Fruit fly (Drosophila melanogaster) whole organism, embryonic: ENCODE results near the gene CG4291.

Experiments
- Aef1 ChIP-seq: fragments of 200-800 bp; sonication (Bioruptor generic); IDR thresholded peaks from 3 replicates; pipeline ENCODE4 v1.3.6; 2022; ENCODE audit warnings: missing biosample characterization, missing genetic modification characterization
- Bgb ChIP-seq: fragments of 200-800 bp; sonication (Bioruptor generic); IDR thresholded peaks from 2 replicates; pipeline ENCODE4 v1.3.6; 2022; ENCODE audit warnings: missing biosample characterization, missing genetic modification characterization; ENCODE audit not compliant: partially characterized antibody
- CG11456 ChIP-seq: fragments of 200-800 bp; sonication (Bioruptor generic); IDR thresholded peaks from 3 replicates; pipeline ENCODE4 v1.3.6; 2022; ENCODE audit warnings: missing biosample characterization, missing genetic modification characterization
- CG13296 ChIP-seq: fragments of 200-800 bp; sonication (Bioruptor generic); optimal IDR thresholded peaks from 3 replicates; lab custom pipeline; 2018; ENCODE audit warnings: missing biosample characterization, mild to moderate bottlenecking, missing genetic modification characterization
- CG13624 ChIP-seq: fragments of 200-800 bp; sonication (Bioruptor generic); optimal IDR thresholded peaks from 2 replicates; lab custom pipeline; 2016; ENCODE audit warnings: missing biosample characterization, missing genetic modification characterization
- CG17186 ChIP-seq: fragments of 200-800 bp; sonication (Bioruptor generic); optimal IDR thresholded peaks from 3 replicates; lab custom pipeline; 2017; ENCODE audit warnings: missing biosample characterization, missing genetic modification reagents, missing genetic modification characterization
- CG18764 ChIP-seq: fragments of 200-800 bp; sonication (Bioruptor generic); optimal IDR thresholded peaks from 3 replicates; lab custom pipeline; 2016; ENCODE audit warnings: missing biosample characterization, missing genetic modification characterization
- CG31224 ChIP-seq: fragments of 200-800 bp; sonication (Bioruptor generic); IDR thresholded peaks from 2 replicates; pipeline ENCODE4 v1.3.6; 2022; ENCODE audit warnings: missing biosample characterization, missing genetic modification characterization
- CG3163 ChIP-seq: fragments of 200-800 bp; sonication (Bioruptor generic); optimal IDR thresholded peaks from 3 replicates; lab custom pipeline; 2016; ENCODE audit warnings: missing biosample characterization, missing genetic modification characterization
- CG3281 ChIP-seq: fragments of 200-800 bp; sonication (Bioruptor generic); optimal IDR thresholded peaks from 3 replicates; lab custom pipeline; 2017; ENCODE audit warnings: missing biosample characterization, mild to moderate bottlenecking, missing genetic modification characterization
- CG34224 ChIP-seq: fragments of 200-800 bp; sonication (Bioruptor generic); IDR thresholded peaks from 3 replicates; pipeline ENCODE4 v1.3.6; 2022; ENCODE audit warnings: missing biosample characterization, missing genetic modification characterization; ENCODE audit not compliant: partially characterized antibody
- CG3726 ChIP-seq: fragments of 200-800 bp; sonication (Bioruptor generic); IDR thresholded peaks from 3 replicates; pipeline ENCODE4, ENCODE4 v1.3.6; 2022; ENCODE audit warnings: missing biosample characterization, missing genetic modification characterization
- CG3838 ChIP-seq: fragments of 200-800 bp; sonication (Bioruptor generic); optimal IDR thresholded peaks from 3 replicates; lab custom pipeline; 2016; ENCODE audit warnings: missing biosample characterization, missing genetic modification characterization
- CG42726 ChIP-seq: fragments of 200-800 bp; sonication (Bioruptor generic); IDR thresholded peaks from 2 replicates; pipeline ENCODE4 v1.3.6; 2022; ENCODE audit warnings: missing biosample characterization, missing genetic modification characterization; ENCODE audit not compliant: partially characterized antibody
- CG43689 ChIP-seq: fragments of 200-800 bp; sonication (Bioruptor generic); IDR thresholded peaks from 2 replicates; pipeline ENCODE4 v1.3.6; 2022; ENCODE audit warnings: missing biosample characterization, missing genetic modification characterization
- CG6654 ChIP-seq: fragments of 200-800 bp; sonication (Bioruptor generic); optimal IDR thresholded peaks from 2 replicates; lab custom pipeline; 2017; ENCODE audit warnings: missing biosample characterization, mild to moderate bottlenecking, missing genetic modification characterization
- CG6765 ChIP-seq: fragments of 200-800 bp; sonication (Bioruptor generic); optimal IDR thresholded peaks from 3 replicates; lab custom pipeline; 2017; ENCODE audit warnings: missing biosample characterization, mild to moderate bottlenecking, missing genetic modification characterization
- CG8944 ChIP-seq: fragments of 200-800 bp; sonication (Bioruptor generic); optimal IDR thresholded peaks from 3 replicates; lab custom pipeline; 2016; ENCODE audit warnings: missing biosample characterization, missing genetic modification characterization
- CG9215 ChIP-seq: fragments of 200-800 bp; sonication (Bioruptor generic); IDR thresholded peaks from 2 replicates; pipeline ENCODE4 v1.3.6; 2022; ENCODE audit warnings: missing biosample characterization, missing genetic modification characterization
- CG9437 ChIP-seq: fragments of 200-800 bp; sonication (Bioruptor generic); optimal IDR thresholded peaks from 2 replicates; lab custom pipeline; 2018; ENCODE audit warnings: missing biosample characterization, mild to moderate bottlenecking, missing genetic modification characterization
- CG9797 ChIP-seq: fragments of 200-800 bp; sonication (Bioruptor generic); optimal IDR thresholded peaks from 3 replicates; lab custom pipeline; 2018; ENCODE audit warnings: missing biosample characterization, mild to moderate bottlenecking, missing genetic modification characterization
- Dek ChIP-seq: fragments of 200-800 bp; sonication (Bioruptor generic); optimal IDR thresholded peaks from 3 replicates; lab custom pipeline; 2019; ENCODE audit warnings: missing biosample characterization, mild to moderate bottlenecking, missing genetic modification characterization, moderate library complexity
- Dll ChIP-seq: fragments of 200-800 bp; sonication (Bioruptor generic); IDR thresholded peaks from 4 replicates; pipeline ENCODE4 v1.3.6; 2022; ENCODE audit warnings: missing biosample characterization, missing genetic modification characterization; ENCODE audit not compliant: partially characterized antibody
- Eip74EF ChIP-seq, 2 experiments: fragments of 200-800 bp in 1 of 2; fragments of >200 bp in 1 of 2; sonication (Bioruptor generic) in 1 of 2; optimal IDR thresholded peaks; 2 replicates each; lab custom pipeline; 2017 to 2019; ENCODE audit warnings: missing biosample characterization in 2 of 2, missing genetic modification characterization in 2 of 2, mild to moderate bottlenecking in 1 of 2, moderate library complexity in 1 of 2
- Fer3 ChIP-seq: fragments of 200-800 bp; sonication (Bioruptor generic); optimal IDR thresholded peaks from 2 replicates; lab custom pipeline; 2018; ENCODE audit warnings: missing biosample characterization, mild to moderate bottlenecking, missing genetic modification characterization, moderate library complexity
- H15 ChIP-seq: fragments of 200-800 bp; sonication (Bioruptor generic); IDR thresholded peaks from 3 replicates; pipeline ENCODE4 v1.3.6; 2022; ENCODE audit warnings: missing biosample characterization, missing genetic modification characterization
- HLH4C ChIP-seq: fragments of 200-800 bp; sonication (Bioruptor generic); IDR thresholded peaks from 3 replicates; pipeline ENCODE4 v1.3.6; 2022; ENCODE audit warnings: missing biosample characterization, missing genetic modification characterization; ENCODE audit not compliant: partially characterized antibody
- Meics ChIP-seq: fragments of 200-800 bp; sonication (Bioruptor generic); optimal IDR thresholded peaks from 2 replicates; lab custom pipeline; 2017; ENCODE audit warnings: missing biosample characterization, mild to moderate bottlenecking, missing genetic modification characterization
- NfI ChIP-seq: fragments of 200-800 bp; sonication (Bioruptor generic); optimal IDR thresholded peaks from 3 replicates; lab custom pipeline; 2018; ENCODE audit warnings: missing biosample characterization, mild to moderate bottlenecking, missing genetic modification characterization, moderate library complexity
- Ssrp ChIP-seq: fragments of 200-800 bp; sonication (Bioruptor generic); optimal IDR thresholded peaks from 2 replicates; lab custom pipeline; 2018; ENCODE audit warnings: missing biosample characterization, mild to moderate bottlenecking, missing genetic modification characterization, moderate library complexity
- bigmax ChIP-seq: fragments of 200-800 bp; sonication (Bioruptor generic); optimal IDR thresholded peaks from 2 replicates; lab custom pipeline; 2018; ENCODE audit warnings: missing biosample characterization, mild to moderate bottlenecking, missing genetic modification characterization
- chinmo ChIP-seq: fragments of 200-800 bp; sonication (Bioruptor generic); IDR thresholded peaks from 4 replicates; pipeline ENCODE4 v1.3.6; 2022; ENCODE audit warnings: missing biosample characterization, missing genetic modification characterization; ENCODE audit not compliant: partially characterized antibody
- chn ChIP-seq: fragments of 200-800 bp; sonication (Bioruptor generic); optimal IDR thresholded peaks from 2 replicates; lab custom pipeline; 2016; ENCODE audit warnings: missing biosample characterization, missing genetic modification characterization
- dimm ChIP-seq: fragments of 200-800 bp; sonication (Bioruptor generic); IDR thresholded peaks from 2 replicates; pipeline ENCODE4 v1.3.6; 2022; ENCODE audit warnings: missing biosample characterization, missing genetic modification characterization
- disco-r ChIP-seq: fragments of 200-800 bp; sonication (Bioruptor generic); optimal IDR thresholded peaks from 2 replicates; lab custom pipeline; 2016; ENCODE audit warnings: missing biosample characterization, missing genetic modification characterization
- dm ChIP-seq: fragments of 200-800 bp; sonication (Bioruptor generic); optimal IDR thresholded peaks from 3 replicates; lab custom pipeline; 2016; ENCODE audit warnings: missing biosample characterization, missing genetic modification characterization
- esg ChIP-seq: fragments of 200-800 bp; sonication (Bioruptor generic); conservative IDR thresholded peaks from 2 replicates; pipeline ENCODE4 v1.3.6; 2022; ENCODE audit warnings: missing biosample characterization, missing genetic modification characterization
- fd64A ChIP-seq: fragments of 200-800 bp; sonication (Bioruptor generic); optimal IDR thresholded peaks from 3 replicates; lab custom pipeline; 2018; ENCODE audit warnings: missing biosample characterization, mild to moderate bottlenecking, missing genetic modification characterization
- gem ChIP-seq: fragments of 200-800 bp; sonication (Bioruptor generic); optimal IDR thresholded peaks from 2 replicates; lab custom pipeline; 2019; ENCODE audit warnings: missing biosample characterization, mild to moderate bottlenecking, missing genetic modification characterization, moderate library complexity
- gsb ChIP-seq: fragments of 200-800 bp; sonication (Bioruptor generic); IDR thresholded peaks from 2 replicates; pipeline ENCODE4 v1.3.6; 2022; ENCODE audit warnings: missing biosample characterization, missing genetic modification characterization
- nom ChIP-seq: fragments of 200-800 bp; sonication (Bioruptor generic); optimal IDR thresholded peaks from 2 replicates; lab custom pipeline; 2017; ENCODE audit warnings: missing biosample characterization, missing genetic modification characterization, mild to moderate bottlenecking, moderate library complexity, missing genetic modification reagents
- pan ChIP-seq, 4 experiments: fragments of >200 bp in 3 of 4; fragments of 200-800 bp in 1 of 4; sonication (Bioruptor generic) in 1 of 4; optimal IDR thresholded peaks in 3 of 4; IDR thresholded peaks in 1 of 4; 2 replicates each; pipeline versions ENCODE4 v1.3.6 to Lab custom; 2017 to 2022; ENCODE audit warnings: missing biosample characterization in 2 of 4, missing genetic modification characterization in 2 of 4, mixed read lengths in 1 of 4
- phol ChIP-seq: fragments of 200-800 bp; sonication (Bioruptor generic); optimal IDR thresholded peaks from 3 replicates; lab custom pipeline; 2018; ENCODE audit warnings: missing biosample characterization, mild to moderate bottlenecking, missing genetic modification characterization, moderate library complexity
- psq ChIP-seq: fragments of 200-800 bp; sonication (Bioruptor generic); optimal IDR thresholded peaks from 2 replicates; lab custom pipeline; 2017; ENCODE audit warnings: missing biosample characterization, missing genetic modification characterization
- salm ChIP-seq: fragments of 200-800 bp; sonication (Bioruptor generic); optimal IDR thresholded peaks from 2 replicates; lab custom pipeline; 2018; ENCODE audit warnings: missing biosample characterization, mild to moderate bottlenecking, missing genetic modification characterization
- sc ChIP-seq, 3 experiments: fragments of >200 bp in 2 of 3; fragments of 200-800 bp in 1 of 3; sonication (Bioruptor generic) in 1 of 3; optimal IDR thresholded peaks; 2 replicates in 2 of 3; 3 replicates in 1 of 3; lab custom pipeline; 2017; ENCODE audit warnings: mild to moderate bottlenecking in 1 of 3, missing biosample characterization in 1 of 3, missing genetic modification characterization in 1 of 3, missing genetic modification reagents in 1 of 3
- tin ChIP-seq: fragments of 200-800 bp; sonication (Bioruptor generic); optimal IDR thresholded peaks from 3 replicates; lab custom pipeline; 2016; ENCODE audit warnings: missing biosample characterization, missing genetic modification characterization
- tna ChIP-seq: fragments of 200-800 bp; sonication (Bioruptor generic); IDR thresholded peaks from 2 replicates; pipeline ENCODE4 v1.3.6; 2022; ENCODE audit warnings: missing biosample characterization, missing genetic modification characterization; ENCODE audit not compliant: partially characterized antibody
- z ChIP-seq: fragments of 200-800 bp; sonication (Bioruptor generic); IDR thresholded peaks from 3 replicates; pipeline ENCODE4 v1.3.6; 2022; ENCODE audit warnings: missing biosample characterization, missing genetic modification characterization
- zfh1 ChIP-seq: fragments of 200-800 bp; sonication (Bioruptor generic); IDR thresholded peaks from 3 replicates; pipeline ENCODE4 v1.3.6; 2022; ENCODE audit warnings: missing biosample characterization, missing genetic modification characterization

The CG4291 gene

DNA sequence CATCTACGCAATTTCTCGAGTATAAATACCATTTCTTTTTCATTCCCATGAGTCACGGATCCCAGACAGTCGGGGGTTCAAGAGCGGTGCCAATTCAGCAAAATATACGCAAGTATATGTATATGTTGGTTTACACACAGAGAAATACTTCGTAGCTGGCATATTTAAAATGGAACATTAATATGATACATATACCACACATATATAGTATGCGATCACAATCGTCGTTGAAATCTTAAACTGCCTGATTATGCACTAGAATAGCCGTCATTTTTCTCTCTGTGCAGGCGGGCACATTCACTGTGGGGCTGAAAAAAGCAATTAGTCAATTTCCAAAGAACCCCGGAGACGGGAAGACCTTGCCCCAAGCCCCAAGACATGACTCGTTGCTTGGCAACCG is 10.8 kb downstream of the CG4291 start (continued):
- peak; percentile 65 for TF ChIP-seq CG8944
- peak; percentile 29 for TF ChIP-seq dm
- TF ChIP-seq CG3163: no peak
- peak; percentile 16 for TF ChIP-seq CG9437 (GFP tag; lab: Kevin White, UChicago)
- peak; percentile 84 for TF ChIP-seq esg (GFP tag; lab: Robert Waterston, UW)
- TF ChIP-seq CG9215 (GFP tag; lab: Robert Waterston, UW): peak; percentile 80
- peak; percentile 78 for TF ChIP-seq gem (tag; lab: Kevin White, UChicago)
- TF ChIP-seq CG11456 (GFP tag; lab: Robert Waterston, UW): peak; percentile 85
- peak; percentile 70 for TF ChIP-seq NfI (GFP tag; lab: Kevin White, UChicago)
- 0 out of 3 replicates have a peak, but pooled peaks have one; percentile 43 for TF ChIP-seq z (GFP tag; lab: Robert Waterston, UW)
- TF ChIP-seq CG42726: no peak
- peak; percentile 71; the same call in 1 of the 2 replicates for TF ChIP-seq gsb (GFP tag; lab: Robert Waterston, UW)
- no peak for TF ChIP-seq tna (GFP tag; lab: Robert Waterston, UW)
- no peak for TF ChIP-seq psq (GFP tag; lab: Kevin White, UChicago)
- no peak for TF ChIP-seq sc (optimal IDR thresholded peaks at IDR 0.05; lab: Kevin White, UChicago)
- TF ChIP-seq sc (GFP tag; optimal IDR thresholded peaks at IDR 0.05; lab: Kevin White, UChicago): no peak
- peak; percentile 76 for TF ChIP-seq zfh1 (GFP tag; lab: Robert Waterston, UW)
- peak; percentile 14 for TF ChIP-seq fd64A (GFP tag; lab: Kevin White, UChicago)
- TF ChIP-seq CG3838 (GFP tag; lab: Kevin White, UChicago): peak; percentile 51
- TF ChIP-seq dimm (GFP tag; lab: Robert Waterston, UW): peak; percentile 44; the same call in 1 of the 2 replicates
- TF ChIP-seq CG43689 (GFP tag; lab: Robert Waterston, UW): peak; percentile 48; the same call in 1 of the 2 replicates
- TF ChIP-seq CG6654 (GFP tag; lab: Kevin White, UChicago): peak; percentile 39
- TF ChIP-seq CG6765 (GFP tag; lab: Kevin White, UChicago): peak; percentile 44
- no peak for TF ChIP-seq salm
- TF ChIP-seq Dll: no peak
- TF ChIP-seq CG9797 (GFP tag; lab: Kevin White, UChicago): no peak
- TF ChIP-seq H15: peak; percentile 74; the same call in 2 of the 3 replicates
- TF ChIP-seq CG3726 (GFP tag; lab: Robert Waterston, UW): no peak
- TF ChIP-seq CG13624 (GFP tag; lab: Kevin White, UChicago): peak; percentile 60
- TF ChIP-seq CG3281 (GFP tag; lab: Kevin White, UChicago): peak; percentile 83
- TF ChIP-seq CG17186 (GFP tag; lab: Kevin White, UChicago): no peak
- peak; percentile 68 for TF ChIP-seq Dek
- peak; percentile 82 for TF ChIP-seq Meics (GFP tag; lab: Kevin White, UChicago)
- TF ChIP-seq Fer3 (tag; lab: Kevin White, UChicago): peak; percentile 80
- TF ChIP-seq Bgb (GFP tag; lab: Robert Waterston, UW): no peak
- TF ChIP-seq HLH4C: no peak
- peak; percentile 63 for TF ChIP-seq chn

DNA sequence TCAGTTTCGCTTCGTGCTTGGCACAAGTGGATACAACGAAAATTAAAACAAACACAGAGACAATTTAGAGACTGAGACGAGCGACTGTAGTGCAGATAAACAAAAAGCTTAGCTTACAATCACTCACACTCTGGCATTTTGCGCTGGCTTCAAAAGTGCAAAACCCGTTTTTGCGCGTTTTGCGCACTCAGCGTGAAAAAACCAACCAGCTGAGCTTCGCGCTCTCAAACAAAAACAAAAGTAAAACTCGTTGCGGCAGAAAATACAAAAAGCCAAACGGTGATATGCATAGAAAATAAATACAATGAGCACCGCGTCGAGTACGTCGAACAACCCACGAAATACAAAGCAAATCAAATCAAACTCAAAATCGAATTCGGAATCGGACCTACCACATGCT is 11.8 kb downstream of the CG4291 start:
- TF ChIP-seq Ssrp (tag; lab: Kevin White, UChicago) (no peak), CG31224 (GFP tag; lab: Robert Waterston, UW) (no peak), disco-r (no peak), Eip74EF (GFP tag; optimal IDR thresholded peaks at IDR 0.05; lab: Kevin White, UChicago) (no peak), CG13296 (GFP tag; lab: Kevin White, UChicago) (no peak), CG6765 (GFP tag; lab: Kevin White, UChicago) (peak; percentile 2), CG18764 (GFP tag; lab: Kevin White, UChicago) (no peak), CG34224 (0 out of 3 replicates have a peak, but pooled peaks have one; percentile 19), chinmo (GFP tag; lab: Robert Waterston, UW) (peak; percentile 90; the same call in 2 of the 4 replicates), nom (peak; percentile 38), pan (optimal IDR thresholded peaks at IDR 0.05; lab: Kevin White, UChicago) (no peak), pan (GFP tag; optimal IDR thresholded peaks at IDR 0.05 in 1 of 2, IDR thresholded peaks at IDR 0.05 in 1 of 2) (peak in 1 of 2 experiments; percentile 27), Aef1 (GFP tag; lab: Robert Waterston, UW) (no peak), gsb (GFP tag; lab: Robert Waterston, UW) (no peak), phol (tag; lab: Kevin White, UChicago) (no peak), bigmax (GFP tag; lab: Kevin White, UChicago) (no peak), tin (GFP tag; lab: Kevin White, UChicago) (no peak)
